Worm (Caenorhabditis elegans) whole organism, L2 larva: ENCODE results near the gene srx-46.

Experiments
- R02D3.7 ChIP-seq: fragments of 150-350 bp; optimal IDR thresholded peaks from 2 replicates; lab custom pipeline; 2014; ENCODE audit warnings: missing biosample characterization, missing genetic modification characterization
- Y55F3AM.14 ChIP-seq: fragments of 200-800 bp; sonication (Bioruptor generic); optimal IDR thresholded peaks from 2 replicates; lab custom pipeline; 2018; ENCODE audit warnings: mild to moderate bottlenecking, missing genetic modification characterization, missing compliant biosample characterization
- ZK546.5 ChIP-seq: sonication (generic microtip); optimal IDR thresholded peaks from 2 replicates; lab custom pipeline; 2017; ENCODE audit warnings: missing biosample characterization, missing genetic modification characterization
- alr-1 ChIP-seq: fragments of 150-350 bp; optimal IDR thresholded peaks from 2 replicates; lab custom pipeline; 2014; ENCODE audit warnings: missing biosample characterization, missing genetic modification characterization
- ama-1 ChIP-seq: fragments of 150-350 bp; optimal IDR thresholded peaks from 2 replicates; lab custom pipeline; 2018; ENCODE audit warnings: inconsistent platforms
- ceh-82 ChIP-seq: fragments of 150-350 bp; optimal IDR thresholded peaks from 2 replicates; lab custom pipeline; 2014; ENCODE audit warnings: missing biosample characterization, missing genetic modification characterization
- crh-2 ChIP-seq: sonication (generic microtip); optimal IDR thresholded peaks from 2 replicates; lab custom pipeline; 2017; ENCODE audit warnings: missing biosample characterization, missing genetic modification characterization
- egl-27 ChIP-seq: sonication (generic microtip); optimal IDR thresholded peaks from 3 replicates; lab custom pipeline; 2017; ENCODE audit warnings: missing biosample characterization, missing genetic modification reagents, missing genetic modification characterization
- elt-1 ChIP-seq: fragments of 150-350 bp; optimal IDR thresholded peaks from 2 replicates; lab custom pipeline; 2014; ENCODE audit warnings: missing biosample characterization, missing genetic modification characterization
- fos-1 ChIP-seq: fragments of 150-350 bp; optimal IDR thresholded peaks from 2 replicates; lab custom pipeline; 2014; ENCODE audit warnings: missing biosample characterization, missing genetic modification characterization
- gmeb-1 ChIP-seq: fragments of 150-350 bp; optimal IDR thresholded peaks from 2 replicates; lab custom pipeline; 2014; ENCODE audit warnings: missing biosample characterization, missing genetic modification characterization
- lin-11 ChIP-seq: fragments of 150-350 bp; sonication (generic microtip); optimal IDR thresholded peaks from 2 replicates; lab custom pipeline; 2014; ENCODE audit warnings: missing biosample characterization, missing genetic modification characterization, inconsistent platforms, mixed read lengths
- lin-13 ChIP-seq: fragments of 150-350 bp; optimal IDR thresholded peaks from 2 replicates; lab custom pipeline; 2014; ENCODE audit warnings: missing biosample characterization, missing genetic modification reagents, missing genetic modification characterization
- lin-39 ChIP-seq: fragments of 150-350 bp; optimal IDR thresholded peaks from 2 replicates; lab custom pipeline; 2014; ENCODE audit warnings: missing biosample characterization, missing genetic modification reagents, missing genetic modification characterization
- lsy-2 ChIP-seq, 2 experiments: fragments of 150-350 bp in 1 of 2; sonication (generic microtip) in 1 of 2; optimal IDR thresholded peaks; 2 replicates each; lab custom pipeline; 2014 to 2017; ENCODE audit warnings: missing biosample characterization in 2 of 2, missing genetic modification characterization in 2 of 2
- mab-5 ChIP-seq: fragments of 150-350 bp; optimal IDR thresholded peaks from 2 replicates; lab custom pipeline; 2014; ENCODE audit warnings: missing biosample characterization, missing genetic modification characterization
- mbf-1 ChIP-seq: sonication (generic microtip); optimal IDR thresholded peaks from 2 replicates; lab custom pipeline; 2017; ENCODE audit warnings: missing biosample characterization, missing genetic modification characterization
- mdl-1 ChIP-seq, 2 experiments: fragments of 150-350 bp in 1 of 2; sonication (generic microtip) in 1 of 2; optimal IDR thresholded peaks; 2 replicates each; lab custom pipeline; 2017; ENCODE audit warnings: missing biosample characterization in 2 of 2, missing genetic modification characterization in 2 of 2
- nhr-10 ChIP-seq: sonication (generic microtip); optimal IDR thresholded peaks from 2 replicates; lab custom pipeline; 2017; ENCODE audit warnings: missing biosample characterization, missing genetic modification characterization
- nhr-11 ChIP-seq: fragments of 150-350 bp; optimal IDR thresholded peaks from 2 replicates; lab custom pipeline; 2014; ENCODE audit warnings: missing biosample characterization, missing genetic modification characterization
- nhr-12 ChIP-seq: fragments of 150-350 bp; optimal IDR thresholded peaks from 2 replicates; lab custom pipeline; 2014; ENCODE audit warnings: missing biosample characterization, missing genetic modification characterization
- nhr-129 ChIP-seq: fragments of 150-350 bp; optimal IDR thresholded peaks from 2 replicates; lab custom pipeline; 2014; ENCODE audit warnings: missing biosample characterization, missing genetic modification characterization
- nhr-21 ChIP-seq: fragments of 150-350 bp; optimal IDR thresholded peaks from 2 replicates; lab custom pipeline; 2014; ENCODE audit warnings: missing biosample characterization, missing genetic modification characterization
- nhr-23 ChIP-seq: fragments of 150-350 bp; optimal IDR thresholded peaks from 2 replicates; lab custom pipeline; 2014; ENCODE audit warnings: missing biosample characterization, missing genetic modification reagents, missing genetic modification characterization
- nhr-25 ChIP-seq: fragments of 150-350 bp; sonication (generic microtip); optimal IDR thresholded peaks from 3 replicates; lab custom pipeline; 2014; ENCODE audit warnings: missing biosample characterization, missing genetic modification characterization
- nhr-6 ChIP-seq: fragments of 150-350 bp; optimal IDR thresholded peaks from 2 replicates; lab custom pipeline; 2014; ENCODE audit warnings: missing biosample characterization, missing genetic modification characterization
- nhr-77 ChIP-seq: fragments of 150-350 bp; optimal IDR thresholded peaks from 2 replicates; lab custom pipeline; 2014; ENCODE audit warnings: missing biosample characterization, missing genetic modification characterization
- peb-1 ChIP-seq: fragments of 150-350 bp; optimal IDR thresholded peaks from 2 replicates; lab custom pipeline; 2014; ENCODE audit warnings: missing biosample characterization, missing genetic modification characterization
- skn-1 ChIP-seq: sonication (generic microtip); optimal IDR thresholded peaks from 2 replicates; lab custom pipeline; 2017; ENCODE audit warnings: missing biosample characterization, missing genetic modification characterization
- sma-3 ChIP-seq: sonication (generic microtip); optimal IDR thresholded peaks from 2 replicates; lab custom pipeline; 2016; ENCODE audit warnings: missing genetic modification reagents, missing genetic modification characterization, missing compliant biosample characterization
- sma-9 ChIP-seq, 2 experiments: fragments of 150-350 bp in 1 of 2; sonication (generic microtip) in 1 of 2; optimal IDR thresholded peaks; 2 replicates each; lab custom pipeline; 2014 to 2016; ENCODE audit warnings: missing genetic modification characterization in 2 of 2, mild to moderate bottlenecking in 1 of 2, missing biosample characterization in 1 of 2, missing compliant biosample characterization in 1 of 2, missing genetic modification reagents in 1 of 2, moderate library complexity in 1 of 2
- snpc-4 ChIP-seq: fragments of 150-350 bp; optimal IDR thresholded peaks from 2 replicates; lab custom pipeline; 2014; ENCODE audit warnings: missing biosample characterization, missing genetic modification characterization
- unc-39 ChIP-seq: fragments of 150-350 bp; optimal IDR thresholded peaks from 2 replicates; lab custom pipeline; 2014; ENCODE audit warnings: missing biosample characterization, missing genetic modification characterization
- unc-62 ChIP-seq: fragments of 150-350 bp; optimal IDR thresholded peaks from 2 replicates; lab custom pipeline; 2014; ENCODE audit warnings: missing biosample characterization, missing genetic modification reagents, missing genetic modification characterization
- zag-1 ChIP-seq: fragments of 150-350 bp; optimal IDR thresholded peaks from 2 replicates; lab custom pipeline; 2014; ENCODE audit warnings: missing biosample characterization, missing genetic modification characterization
- ztf-1 ChIP-seq: fragments of 200-800 bp; sonication (Bioruptor generic); conservative IDR thresholded peaks from 2 replicates; pipeline ENCODE4 v1.3.6; 2022; ENCODE audit warnings: missing genetic modification characterization, missing compliant biosample characterization
- ztf-11 ChIP-seq: sonication (generic microtip); optimal IDR thresholded peaks from 2 replicates; lab custom pipeline; 2017; ENCODE audit warnings: missing biosample characterization, missing genetic modification characterization
- ztf-4 ChIP-seq: fragments of 150-350 bp; optimal IDR thresholded peaks from 2 replicates; lab custom pipeline; 2014; ENCODE audit warnings: missing biosample characterization, missing genetic modification characterization

The srx-46 gene

ce11 chrV:9373473-9373872, 20.4 kb downstream of the srx-46 start, which contains the start of gene E02C12.8:
E02C12.8 (minus strand) TSS chrV:9373613.
- no peak for TF ChIP-seq skn-1 (tag; lab: Kevin White, UChicago)
- TF ChIP-seq sma-9 (GFP tag; optimal IDR thresholded peaks at IDR 0.05; lab: Kevin White, UChicago), result peak; percentile 16
- TF ChIP-seq sma-9 (tag; optimal IDR thresholded peaks at IDR 0.05; lab: Kevin White, UChicago), result no peak
- TF ChIP-seq snpc-4 (tag; lab: Kevin White, UChicago), result no peak
- peak; percentile 24 for TF ChIP-seq crh-2 (tag; lab: Kevin White, UChicago)
- TF ChIP-seq nhr-10 (tag; lab: Kevin White, UChicago), result no peak
- TF ChIP-seq mdl-1 (tag; optimal IDR thresholded peaks at IDR 0.05; lab: Kevin White, UChicago), result no peak
- TF ChIP-seq fos-1, result peak; percentile 93
- peak; percentile 24 for TF ChIP-seq nhr-129 (tag; lab: Kevin White, UChicago)
- no peak for TF ChIP-seq unc-39
- TF ChIP-seq lin-39 (tag; lab: Kevin White, UChicago), result no peak
- no peak for TF ChIP-seq nhr-11
- no peak for TF ChIP-seq ztf-11
- TF ChIP-seq unc-62 (GFP tag; lab: Kevin White, UChicago), result no peak
- TF ChIP-seq nhr-77 (tag; lab: Kevin White, UChicago), result no peak

- TF ChIP-seq sma-3 (GFP tag; lab: Kevin White, UChicago) (no peak), elt-1 (no peak), peb-1 (tag; lab: Kevin White, UChicago) (no peak), nhr-25 (tag; lab: Kevin White, UChicago) (no peak), lin-11 (tag; lab: Kevin White, UChicago) (no peak), nhr-23 (tag; lab: Kevin White, UChicago) (no peak), nhr-129 (tag; lab: Kevin White, UChicago) (no peak), ama-1 (no peak), nhr-10 (tag; lab: Kevin White, UChicago) (no peak), snpc-4 (tag; lab: Kevin White, UChicago) (no peak), sma-9 (GFP tag; optimal IDR thresholded peaks at IDR 0.05; lab: Kevin White, UChicago) (no peak), sma-9 (tag; optimal IDR thresholded peaks at IDR 0.05; lab: Kevin White, UChicago) (no peak), mbf-1 (tag; lab: Kevin White, UChicago) (no peak)
Measured at ce11 chrV:9375378-9375777, 22.3 kb downstream of the srx-46 start, which contains the start of gene E02C12.9. E02C12.9 (minus strand) TSS chrV:9375478.

ce11 chrV:9376417-9376816, 23.4 kb downstream of the srx-46 start, which contains the start of gene E02C12.19:
E02C12.19 (minus strand) TSS chrV:9376517.
- TF ChIP-seq nhr-21 (tag; lab: Kevin White, UChicago) (no peak), R02D3.7 (tag; lab: Kevin White, UChicago) (no peak), mab-5 (tag; lab: Kevin White, UChicago) (no peak), nhr-12 (tag; lab: Kevin White, UChicago) (no peak), lsy-2 (tag; optimal IDR thresholded peaks at IDR 0.05; lab: Kevin White, UChicago) (no peak), ztf-1 (GFP tag; lab: Robert Waterston, UW) (no peak), Y55F3AM.14 (GFP tag; lab: Kevin White, UChicago) (no peak), nhr-23 (tag; lab: Kevin White, UChicago) (no peak), snpc-4 (tag; lab: Kevin White, UChicago) (no peak), ztf-4 (tag; lab: Kevin White, UChicago) (no peak), fos-1 (no peak), crh-2 (tag; lab: Kevin White, UChicago) (no peak), egl-27 (tag; lab: Kevin White, UChicago) (no peak), lin-11 (tag; lab: Kevin White, UChicago) (no peak)

ce11 chrV:9378335-9378734, 25.3 kb downstream of the srx-46 start, which contains the start of gene E02C12.10:
E02C12.10 (minus strand) TSS chrV:9378409.
- TF ChIP-seq zag-1 (tag; lab: Kevin White, UChicago) (no peak), egl-27 (tag; lab: Kevin White, UChicago) (no peak), crh-2 (tag; lab: Kevin White, UChicago) (no peak), skn-1 (tag; lab: Kevin White, UChicago) (no peak), nhr-11 (no peak), elt-1 (no peak), fos-1 (no peak), alr-1 (tag; lab: Kevin White, UChicago) (no peak), lsy-2 (tag; optimal IDR thresholded peaks at IDR 0.05; lab: Kevin White, UChicago) (no peak), lin-13 (no peak), R02D3.7 (tag; lab: Kevin White, UChicago) (no peak), nhr-6 (tag; lab: Kevin White, UChicago) (no peak), mbf-1 (tag; lab: Kevin White, UChicago) (no peak), gmeb-1 (tag; lab: Kevin White, UChicago) (no peak), peb-1 (tag; lab: Kevin White, UChicago) (no peak), ceh-82 (tag; lab: Kevin White, UChicago) (no peak), ZK546.5 (tag; lab: Kevin White, UChicago) (no peak), nhr-25 (tag; lab: Kevin White, UChicago) (no peak), nhr-129 (tag; lab: Kevin White, UChicago) (no peak)
